Worm (Caenorhabditis elegans): ENCODE results near the gene srt-19.

Gene srt-19

ce11 chrV:4248359-4248758 lies 36.5 kb upstream of the srt-19 start:
- TF ChIP-seq dpl-1 (GFP tag; optimal IDR thresholded peaks at IDR 0.05) (no peak), efl-1 (optimal IDR thresholded peaks at IDR 0.05) (no peak), efl-1 (GFP tag; optimal IDR thresholded peaks at IDR 0.05 in 1 of 2) (peak in 1 of 2 experiments; percentile 13), ceh-82 (tag; optimal IDR thresholded peaks at IDR 0.05) (no peak), ztf-11 (tag; optimal IDR thresholded peaks at IDR 0.05) (no peak), blmp-1 (tag; optimal IDR thresholded peaks at IDR 0.05) (no peak), fkh-4 (tag; optimal IDR thresholded peaks at IDR 0.05; ENCODE audit: borderline replicate concordance) (no peak)

ce11 chrV:4250047-4250446 lies 34.8 kb upstream of the srt-19 start, which contains the start of gene srt-13:
Gene srt-13 (minus strand): TSS chrV:4250147.
- TF ChIP-seq sox-4 (tag; optimal IDR thresholded peaks at IDR 0.05): no peak

ce11 chrV:4256474-4256873 lies 28.4 kb upstream of the srt-19 start, which contains the start of gene srt-14:
Gene srt-14 (minus strand): TSS chrV:4256574.
- TF ChIP-seq pqm-1 (tag; optimal IDR thresholded peaks at IDR 0.05): no peak
- TF ChIP-seq nhr-237 (tag; optimal IDR thresholded peaks at IDR 0.05): no peak
- TF ChIP-seq blmp-1 (tag; optimal IDR thresholded peaks at IDR 0.05): no peak
- TF ChIP-seq tbx-2 (tag; optimal IDR thresholded peaks at IDR 0.05): no peak
- TF ChIP-seq fos-1 (tag; optimal IDR thresholded peaks at IDR 0.05): no peak
- TF ChIP-seq nhr-90 (tag; optimal IDR thresholded peaks at IDR 0.05; ENCODE audit: poor library complexity): no peak
- no peak for TF ChIP-seq ztf-11 (tag; optimal IDR thresholded peaks at IDR 0.05)
- TF ChIP-seq aha-1 (tag; optimal IDR thresholded peaks at IDR 0.05): no peak
- no peak for TF ChIP-seq mdl-1 (tag; optimal IDR thresholded peaks at IDR 0.05)
- no peak for TF ChIP-seq skn-1 (tag; optimal IDR thresholded peaks at IDR 0.05)
- TF ChIP-seq lin-35 (GFP tag; optimal IDR thresholded peaks at IDR 0.05): no peak

ce11 chrV:4260090-4260489 lies 24.7 kb upstream of the srt-19 start, which contains the start of gene srt-3:
Gene srt-3 (minus strand): TSS chrV:4260190.
- TF ChIP-seq lin-39 (tag; optimal IDR thresholded peaks at IDR 0.05) (no peak), pax-3 (tag; optimal IDR thresholded peaks at IDR 0.05) (no peak), efl-3 (GFP tag; optimal IDR thresholded peaks at IDR 0.05) (no peak), pag-3 (tag; optimal IDR thresholded peaks at IDR 0.05; ENCODE audit: borderline replicate concordance, insufficient read depth) (no peak), egl-13 (tag; optimal IDR thresholded peaks at IDR 0.05) (no peak), C16A3.4 (tag; optimal IDR thresholded peaks at IDR 0.05) (no peak), grh-1 (GFP tag; IDR thresholded peaks at IDR 0.05) (no peak), ceh-63 (GFP tag; optimal IDR thresholded peaks at IDR 0.05) (no peak), lin-14 (GFP tag; optimal IDR thresholded peaks at IDR 0.05) (no peak), alr-1 (tag; optimal IDR thresholded peaks at IDR 0.05; ENCODE audit: borderline replicate concordance) (no peak), tlp-1 (tag; optimal IDR thresholded peaks at IDR 0.05) (no peak), F16B12.6 (tag; optimal IDR thresholded peaks at IDR 0.05) (no peak), tbx-2 (tag; optimal IDR thresholded peaks at IDR 0.05) (no peak), sox-4 (tag; optimal IDR thresholded peaks at IDR 0.05) (no peak), ceh-82 (tag; optimal IDR thresholded peaks at IDR 0.05) (no peak)

ce11 chrV:4261385-4261784 lies 23.5 kb upstream of the srt-19 start:
- TF ChIP-seq efl-1 (optimal IDR thresholded peaks at IDR 0.05): no peak
- peak in 1 of 2 experiments; percentile 64 for TF ChIP-seq efl-1 (GFP tag; optimal IDR thresholded peaks at IDR 0.05 in 1 of 2)
- no peak for TF ChIP-seq mab-9 (GFP tag; IDR thresholded peaks at IDR 0.05)

ce11 chrV:4264516-4264915 lies 20.3 kb upstream of the srt-19 start, which contains the start of gene srt-35:
Gene srt-35 (minus strand): TSS chrV:4264616.
- TF ChIP-seq hlh-17 (GFP tag; optimal IDR thresholded peaks at IDR 0.05; ENCODE audit: borderline replicate concordance): no peak
- no peak for TF ChIP-seq snu-23 (GFP tag; optimal IDR thresholded peaks at IDR 0.05)
- TF ChIP-seq nhr-19 (GFP tag; conservative IDR thresholded peaks at IDR 0.05): no peak
- TF ChIP-seq aha-1 (tag; optimal IDR thresholded peaks at IDR 0.05): no peak
- no peak for TF ChIP-seq mdl-1 (tag; optimal IDR thresholded peaks at IDR 0.05)
- TF ChIP-seq skn-1 (tag; optimal IDR thresholded peaks at IDR 0.05): no peak
- TF ChIP-seq fkh-10 (GFP tag; optimal IDR thresholded peaks at IDR 0.05): no peak
- no peak for TF ChIP-seq tbx-2 (tag; optimal IDR thresholded peaks at IDR 0.05)
- TF ChIP-seq nhr-71 (tag; optimal IDR thresholded peaks at IDR 0.05): no peak
- TF ChIP-seq ets-5 (GFP tag; IDR thresholded peaks at IDR 0.05): no peak
- no peak for TF ChIP-seq ama-1 (optimal IDR thresholded peaks at IDR 0.05)
- TF ChIP-seq vab-15 (tag; optimal IDR thresholded peaks at IDR 0.05): no peak

All from whole organism, L1 larva.